Worm (Caenorhabditis elegans) whole organism, late embryonic: ENCODE results near the gene col-19.
A peak's percentile ranks its signal among the peaks of the same experiment; 100 is the strongest.

Source experiments
- C08G9.2 ChIP-seq: sonication (generic microtip); optimal IDR thresholded peaks from 2 replicates; lab custom pipeline; 2016; ENCODE audit warnings: mild to moderate bottlenecking, missing genetic modification characterization, moderate library complexity, missing compliant biosample characterization
- F13H6.1 ChIP-seq: sonication (generic microtip); optimal IDR thresholded peaks from 2 replicates; lab custom pipeline; 2016; ENCODE audit warnings: missing genetic modification characterization, missing compliant biosample characterization
- K02D7.2 ChIP-seq: sonication (generic microtip); optimal IDR thresholded peaks from 2 replicates; lab custom pipeline; 2017; ENCODE audit warnings: mild to moderate bottlenecking, missing genetic modification characterization, missing compliant biosample characterization
- Y22D7AL.16 ChIP-seq: sonication (generic microtip); optimal IDR thresholded peaks from 2 replicates; lab custom pipeline; 2016; ENCODE audit warnings: missing genetic modification characterization, missing compliant biosample characterization
- ahr-1 ChIP-seq: sonication (generic microtip); optimal IDR thresholded peaks from 2 replicates; lab custom pipeline; 2016; ENCODE audit warnings: missing genetic modification characterization, missing compliant biosample characterization
- ama-1 ChIP-seq: fragments of 150-350 bp; optimal IDR thresholded peaks from 2 replicates; lab custom pipeline; 2014
- ceh-18 ChIP-seq: sonication (generic microtip); optimal IDR thresholded peaks from 2 replicates; lab custom pipeline; 2016; ENCODE audit warnings: missing genetic modification characterization, missing compliant biosample characterization
- ceh-22 ChIP-seq: sonication (generic microtip); optimal IDR thresholded peaks from 2 replicates; lab custom pipeline; 2017; ENCODE audit warnings: missing biosample characterization, missing genetic modification characterization
- ceh-34 ChIP-seq: sonication (generic microtip); optimal IDR thresholded peaks from 2 replicates; lab custom pipeline; 2016; ENCODE audit warnings: mild to moderate bottlenecking, missing genetic modification characterization, missing compliant biosample characterization
- ceh-45 ChIP-seq: fragments of 200-800 bp; sonication (Bioruptor generic); IDR thresholded peaks from 2 replicates; pipeline ENCODE4 v1.3.6; 2022; ENCODE audit warnings: missing genetic modification reagents, missing genetic modification characterization, missing compliant biosample characterization
- ceh-6 ChIP-seq: fragments of 200-800 bp; sonication (Bioruptor generic); optimal IDR thresholded peaks from 2 replicates; lab custom pipeline; 2018; ENCODE audit warnings: mild to moderate bottlenecking, missing genetic modification characterization, missing compliant biosample characterization
- ceh-9 ChIP-seq: sonication (generic microtip); optimal IDR thresholded peaks from 2 replicates; lab custom pipeline; 2016; ENCODE audit warnings: mild to moderate bottlenecking, missing genetic modification characterization, inconsistent platforms, missing compliant biosample characterization
- dmd-4 ChIP-seq: sonication (generic microtip); optimal IDR thresholded peaks from 2 replicates; lab custom pipeline; 2016; ENCODE audit warnings: borderline replicate concordance, missing genetic modification characterization, missing compliant biosample characterization
- elt-2 ChIP-seq: sonication (generic microtip); optimal IDR thresholded peaks from 2 replicates; lab custom pipeline; 2016; ENCODE audit warnings: missing genetic modification reagents, missing genetic modification characterization, missing compliant biosample characterization
- elt-4 ChIP-seq: sonication (generic microtip); optimal IDR thresholded peaks from 2 replicates; lab custom pipeline; 2016; ENCODE audit warnings: missing genetic modification characterization, missing compliant biosample characterization
- fax-1 ChIP-seq: sonication (generic microtip); optimal IDR thresholded peaks from 2 replicates; lab custom pipeline; 2016; ENCODE audit warnings: missing genotype, missing genetic modification characterization, missing compliant biosample characterization
- fkh-10 ChIP-seq: fragments of 150-350 bp; optimal IDR thresholded peaks from 2 replicates; lab custom pipeline; 2014; ENCODE audit warnings: missing biosample characterization, missing genetic modification reagents, missing genetic modification characterization
- fkh-6 ChIP-seq: sonication (generic microtip); optimal IDR thresholded peaks from 2 replicates; lab custom pipeline; 2016; ENCODE audit warnings: missing genetic modification characterization, missing compliant biosample characterization
- hlh-13 ChIP-seq: fragments of 200-800 bp; sonication (Bioruptor generic); optimal IDR thresholded peaks from 2 replicates; lab custom pipeline; 2018; ENCODE audit warnings: mild to moderate bottlenecking, missing genetic modification characterization, missing compliant biosample characterization
- hlh-15 ChIP-seq: sonication (generic microtip); optimal IDR thresholded peaks from 2 replicates; lab custom pipeline; 2016; ENCODE audit warnings: missing genetic modification characterization, missing compliant biosample characterization
- hlh-6 ChIP-seq: sonication (generic microtip); optimal IDR thresholded peaks from 2 replicates; lab custom pipeline; 2016; ENCODE audit warnings: missing genotype, missing genetic modification characterization, missing compliant biosample characterization
- hlh-8 ChIP-seq: sonication (generic microtip); optimal IDR thresholded peaks from 2 replicates; lab custom pipeline; 2016; ENCODE audit warnings: missing genotype, missing genetic modification characterization, missing compliant biosample characterization
- lim-6 ChIP-seq: sonication (generic microtip); optimal IDR thresholded peaks from 2 replicates; lab custom pipeline; 2016; ENCODE audit warnings: missing genetic modification characterization, missing compliant biosample characterization
- lin-11 ChIP-seq: fragments of 200-800 bp; sonication (Bioruptor generic); optimal IDR thresholded peaks from 2 replicates; lab custom pipeline; 2018; ENCODE audit warnings: mild to moderate bottlenecking, missing genetic modification characterization, missing compliant biosample characterization
- madf-2 ChIP-seq: sonication (generic microtip); optimal IDR thresholded peaks from 2 replicates; lab custom pipeline; 2017; ENCODE audit warnings: missing genetic modification characterization, missing compliant biosample characterization
- nfya-1 ChIP-seq: sonication (generic microtip); optimal IDR thresholded peaks from 2 replicates; lab custom pipeline; 2017; ENCODE audit warnings: missing genetic modification characterization, mild to moderate bottlenecking, missing compliant biosample characterization, antibody characterized with exemption, moderate library complexity
- nhr-11 ChIP-seq: fragments of 150-350 bp; optimal IDR thresholded peaks from 2 replicates; lab custom pipeline; 2014; ENCODE audit warnings: missing biosample characterization, missing genetic modification characterization
- npax-4 ChIP-seq: sonication (generic microtip); optimal IDR thresholded peaks from 2 replicates; lab custom pipeline; 2016; ENCODE audit warnings: missing genetic modification characterization, missing compliant biosample characterization
- odd-2 ChIP-seq: sonication (generic microtip); optimal IDR thresholded peaks from 2 replicates; lab custom pipeline; 2017; ENCODE audit warnings: antibody characterized with exemption, mild to moderate bottlenecking, missing genetic modification characterization, missing compliant biosample characterization
- pat-9 ChIP-seq: fragments of 200-800 bp; sonication (Bioruptor generic); optimal IDR thresholded peaks from 2 replicates; lab custom pipeline; 2018; ENCODE audit warnings: mild to moderate bottlenecking, missing genetic modification characterization, moderate library complexity, missing compliant biosample characterization
- pha-2 ChIP-seq: sonication (generic microtip); optimal IDR thresholded peaks from 2 replicates; lab custom pipeline; 2017; ENCODE audit warnings: mild to moderate bottlenecking, missing genetic modification characterization, missing compliant biosample characterization
- rnt-1 ChIP-seq: sonication (generic microtip); optimal IDR thresholded peaks from 2 replicates; lab custom pipeline; 2016; ENCODE audit warnings: missing genetic modification characterization, missing compliant biosample characterization
- sox-4 ChIP-seq: sonication (generic microtip); optimal IDR thresholded peaks from 2 replicates; lab custom pipeline; 2017; ENCODE audit warnings: mild to moderate bottlenecking, missing genetic modification characterization, inconsistent platforms, missing compliant biosample characterization
- syd-9 ChIP-seq: sonication (generic microtip); optimal IDR thresholded peaks from 2 replicates; lab custom pipeline; 2016; ENCODE audit warnings: mild to moderate bottlenecking, missing genetic modification characterization, moderate library complexity, missing compliant biosample characterization
- tbx-2 ChIP-seq: sonication (generic microtip); optimal IDR thresholded peaks from 2 replicates; lab custom pipeline; 2016; ENCODE audit warnings: missing genetic modification characterization, missing compliant biosample characterization
- ttx-3 ChIP-seq: sonication (generic microtip); optimal IDR thresholded peaks from 2 replicates; lab custom pipeline; 2016; ENCODE audit warnings: missing genetic modification reagents, missing genetic modification characterization, missing compliant biosample characterization
- unc-55 ChIP-seq: sonication (generic microtip); optimal IDR thresholded peaks from 2 replicates; lab custom pipeline; 2017; ENCODE audit warnings: missing biosample characterization, missing genetic modification reagents, missing genetic modification characterization
- unc-86 ChIP-seq: sonication (generic microtip); optimal IDR thresholded peaks from 2 replicates; lab custom pipeline; 2016; ENCODE audit warnings: missing genetic modification characterization, missing compliant biosample characterization
- zip-5 ChIP-seq: sonication (generic microtip); optimal IDR thresholded peaks from 2 replicates; lab custom pipeline; 2016; ENCODE audit warnings: missing genetic modification characterization, missing compliant biosample characterization

Gene col-19

ce11 chrX:410073-410572 lies 11.4 kb upstream of the col-19 start (continued):
- TF ChIP-seq Y22D7AL.16 (peak; percentile 75), ceh-9 (peak; percentile 79), zip-5 (tag; lab: Kevin White, UChicago) (peak; percentile 55), nfya-1 (tag; lab: Kevin White, UChicago) (peak; percentile 84), elt-4 (tag; lab: Kevin White, UChicago) (no peak), fax-1 (peak; percentile 81), fkh-10 (peak; percentile 65), K02D7.2 (tag; lab: Kevin White, UChicago) (peak; percentile 59), rnt-1 (tag; lab: Kevin White, UChicago) (peak; percentile 91), ceh-22 (tag; lab: Kevin White, UChicago) (peak; percentile 85), ceh-6 (GFP tag; lab: Kevin White, UChicago) (peak; percentile 89), dmd-4 (tag; lab: Kevin White, UChicago) (peak; percentile 87), hlh-15 (tag; lab: Kevin White, UChicago) (peak; percentile 60), fkh-6 (tag; lab: Kevin White, UChicago) (peak; percentile 88), ahr-1 (tag; lab: Kevin White, UChicago) (peak; percentile 67), pat-9 (peak; percentile 87), lim-6 (peak; percentile 36)

ce11 chrX:421785-422657 lies 514 bp downstream of the col-19 start:
- no peak for TF ChIP-seq ttx-3 (tag; lab: Kevin White, UChicago)
- no peak for TF ChIP-seq nfya-1 (tag; lab: Kevin White, UChicago)
- peak; percentile 15 for TF ChIP-seq C08G9.2 (tag; lab: Kevin White, UChicago)
- peak; percentile 5 for TF ChIP-seq hlh-6 (tag; lab: Kevin White, UChicago)

ce11 chrX:423757-424156 lies 2.2 kb downstream of the col-19 start:
- TF ChIP-seq fkh-6 (tag; lab: Kevin White, UChicago) (no peak), ceh-18 (tag; lab: Kevin White, UChicago) (no peak), unc-55 (GFP tag; lab: Kevin White, UChicago) (no peak), npax-4 (tag; lab: Kevin White, UChicago) (no peak), unc-86 (tag; lab: Kevin White, UChicago) (no peak), dmd-4 (tag; lab: Kevin White, UChicago) (no peak), pat-9 (no peak), odd-2 (no peak), pha-2 (tag; lab: Kevin White, UChicago) (no peak), elt-2 (tag; lab: Kevin White, UChicago) (no peak), madf-2 (tag; lab: Kevin White, UChicago) (no peak), lin-11 (tag; lab: Kevin White, UChicago) (no peak), nhr-11 (no peak), nfya-1 (tag; lab: Kevin White, UChicago) (no peak), fkh-10 (no peak), ama-1 (lab: Kevin White, UChicago) (no peak), ceh-6 (GFP tag; lab: Kevin White, UChicago) (no peak), ceh-34 (no peak), sox-4 (no peak), F13H6.1 (tag; lab: Kevin White, UChicago) (no peak)
- TF ChIP-seq, all 69 proteins: peak for 0

- TF ChIP-seq ceh-45 (GFP tag; lab: Robert Waterston, UW), result no peak
- no peak for TF ChIP-seq syd-9 (tag; lab: Kevin White, UChicago)
- no peak for TF ChIP-seq hlh-6 (tag; lab: Kevin White, UChicago)
- no peak for TF ChIP-seq tbx-2 (tag; lab: Kevin White, UChicago)
- TF ChIP-seq C08G9.2 (tag; lab: Kevin White, UChicago), result no peak
- TF ChIP-seq hlh-8, result no peak
- TF ChIP-seq hlh-13 (GFP tag; lab: Kevin White, UChicago), result no peak
- no peak for TF ChIP-seq unc-86 (tag; lab: Kevin White, UChicago)
These were observed 4.0 kb downstream of the col-19 start, which contains the start of gene ZK1193.2 for ce11 chrX:425535-425934. TSS of gene ZK1193.2 (minus strand) at chrX:425635.
